Fruit fly (Drosophila melanogaster) whole organism, embryonic: ENCODE data around the gene dsf.

Source experiments
- ATbp ChIP-seq: fragments of 200-800 bp; sonication (Bioruptor generic); optimal IDR thresholded peaks from 2 replicates; lab custom pipeline; 2017; ENCODE audit warnings: missing biosample characterization, mild to moderate bottlenecking, missing genetic modification characterization, missing genetic modification reagents
- CG1024 ChIP-seq: fragments of 200-800 bp; sonication (Bioruptor generic); IDR thresholded peaks from 2 replicates; pipeline ENCODE4 v1.3.6; 2022; ENCODE audit warnings: missing biosample characterization, missing genetic modification characterization
- CG10654 ChIP-seq: fragments of 200-800 bp; sonication (Bioruptor generic); optimal IDR thresholded peaks from 2 replicates; lab custom pipeline; 2016; ENCODE audit warnings: missing biosample characterization, missing genetic modification characterization
- CG11695 ChIP-seq: fragments of 200-800 bp; sonication (Bioruptor generic); IDR thresholded peaks from 3 replicates; pipeline ENCODE4 v1.3.6; 2022; ENCODE audit warnings: missing biosample characterization, missing genetic modification characterization
- CG12071 ChIP-seq: fragments of 200-800 bp; sonication (Bioruptor generic); optimal IDR thresholded peaks from 3 replicates; lab custom pipeline; 2018; ENCODE audit warnings: missing biosample characterization, mild to moderate bottlenecking, missing genetic modification characterization
- CG12236 ChIP-seq: fragments of 200-800 bp; sonication (Bioruptor generic); optimal IDR thresholded peaks from 2 replicates; lab custom pipeline; 2016; ENCODE audit warnings: missing biosample characterization, missing genetic modification characterization
- CG12299 ChIP-seq: fragments of 200-800 bp; sonication (Bioruptor generic); optimal IDR thresholded peaks from 2 replicates; lab custom pipeline; 2018; ENCODE audit warnings: missing biosample characterization, mild to moderate bottlenecking, missing genetic modification characterization
- CG13894 ChIP-seq: fragments of 200-800 bp; sonication (Bioruptor generic); optimal IDR thresholded peaks from 3 replicates; lab custom pipeline; 2018; ENCODE audit warnings: missing biosample characterization, mild to moderate bottlenecking, missing genetic modification characterization, moderate library complexity
- CG17829 ChIP-seq: fragments of 200-800 bp; optimal IDR thresholded peaks from 2 replicates; lab custom pipeline; 2019; ENCODE audit warnings: missing biosample characterization, mild to moderate bottlenecking, missing genetic modification characterization, moderate library complexity
- CG18764 ChIP-seq: fragments of 200-800 bp; sonication (Bioruptor generic); optimal IDR thresholded peaks from 3 replicates; lab custom pipeline; 2016; ENCODE audit warnings: missing biosample characterization, missing genetic modification characterization
- CG2678 ChIP-seq: fragments of 200-800 bp; sonication (Bioruptor generic); optimal IDR thresholded peaks from 3 replicates; lab custom pipeline; 2019; ENCODE audit warnings: missing biosample characterization, mild to moderate bottlenecking, missing genetic modification characterization, moderate library complexity
- CG2889 ChIP-seq: fragments of 200-800 bp; sonication (Bioruptor generic); IDR thresholded peaks from 3 replicates; pipeline ENCODE4 v1.3.6; 2022; ENCODE audit warnings: missing biosample characterization, missing genetic modification characterization
- CG32772 ChIP-seq: fragments of 200-800 bp; sonication (Bioruptor generic); IDR thresholded peaks from 2 replicates; pipeline ENCODE4 v1.3.6; 2022; ENCODE audit warnings: missing biosample characterization, missing genetic modification characterization
- CG4282 ChIP-seq: fragments of 200-800 bp; sonication (Bioruptor generic); optimal IDR thresholded peaks from 2 replicates; lab custom pipeline; 2016; ENCODE audit warnings: missing biosample characterization, missing genetic modification characterization
- CG4424 ChIP-seq: fragments of 200-800 bp; sonication (Bioruptor generic); optimal IDR thresholded peaks from 3 replicates; lab custom pipeline; 2016; ENCODE audit warnings: missing biosample characterization, missing genetic modification characterization
- CG6175 ChIP-seq: fragments of 200-800 bp; sonication (Bioruptor generic); IDR thresholded peaks from 3 replicates; pipeline ENCODE4 v1.3.6; 2022; ENCODE audit warnings: missing biosample characterization, missing genetic modification characterization
- CG6813 ChIP-seq: fragments of 200-800 bp; sonication (Bioruptor generic); optimal IDR thresholded peaks from 2 replicates; lab custom pipeline; 2017; ENCODE audit warnings: missing biosample characterization, missing genetic modification characterization, mild to moderate bottlenecking, moderate library complexity, missing genetic modification reagents
- CG8281 ChIP-seq: fragments of 200-800 bp; sonication (Bioruptor generic); optimal IDR thresholded peaks from 2 replicates; lab custom pipeline; 2018; ENCODE audit warnings: missing biosample characterization, mild to moderate bottlenecking, missing genetic modification characterization, moderate library complexity
- CHES-1-like ChIP-seq: fragments of 200-800 bp; sonication (Bioruptor generic); optimal IDR thresholded peaks from 2 replicates; lab custom pipeline; 2016; ENCODE audit warnings: missing biosample characterization, missing genetic modification characterization
- Camta ChIP-seq: fragments of 200-800 bp; sonication (Bioruptor generic); optimal IDR thresholded peaks from 2 replicates; lab custom pipeline; 2016; ENCODE audit warnings: missing biosample characterization, missing genetic modification characterization
- Deaf1 ChIP-seq: fragments of 200-800 bp; optimal IDR thresholded peaks from 3 replicates; lab custom pipeline; 2019; ENCODE audit warnings: missing biosample characterization, mild to moderate bottlenecking, missing genetic modification characterization, moderate library complexity
- H2.0 ChIP-seq: fragments of 200-800 bp; sonication (Bioruptor generic); IDR thresholded peaks from 2 replicates; pipeline ENCODE4 v1.3.6; 2022; ENCODE audit warnings: missing biosample characterization, missing genetic modification characterization
- HLH4C ChIP-seq: fragments of 200-800 bp; sonication (Bioruptor generic); IDR thresholded peaks from 3 replicates; pipeline ENCODE4 v1.3.6; 2022; ENCODE audit warnings: missing biosample characterization, missing genetic modification characterization; ENCODE audit not compliant: partially characterized antibody
- HLH54F ChIP-seq: fragments of 200-800 bp; sonication (Bioruptor generic); optimal IDR thresholded peaks from 3 replicates; lab custom pipeline; 2016; ENCODE audit warnings: missing biosample characterization, missing genetic modification characterization
- Lim3 ChIP-seq: fragments of 200-800 bp; sonication (Bioruptor generic); IDR thresholded peaks from 2 replicates; pipeline ENCODE4 v1.3.6; 2022; ENCODE audit warnings: missing biosample characterization, missing genetic modification characterization
- Neu2 ChIP-seq: fragments of 200-800 bp; sonication (Bioruptor generic); optimal IDR thresholded peaks from 3 replicates; lab custom pipeline; 2016; ENCODE audit warnings: missing biosample characterization, missing genetic modification characterization, borderline replicate concordance
- Nf-YC ChIP-seq: fragments of 200-800 bp; optimal IDR thresholded peaks from 3 replicates; lab custom pipeline; 2019; ENCODE audit warnings: missing biosample characterization, mild to moderate bottlenecking, missing genetic modification characterization, moderate library complexity
- NfI ChIP-seq: fragments of 200-800 bp; sonication (Bioruptor generic); optimal IDR thresholded peaks from 3 replicates; lab custom pipeline; 2018; ENCODE audit warnings: missing biosample characterization, mild to moderate bottlenecking, missing genetic modification characterization, moderate library complexity
- Opbp ChIP-seq: fragments of 200-800 bp; sonication (Bioruptor generic); IDR thresholded peaks from 3 replicates; pipeline ENCODE4 v1.3.6; 2022; ENCODE audit warnings: missing biosample characterization, missing genetic modification characterization; ENCODE audit not compliant: partially characterized antibody
- Sox102F ChIP-seq: fragments of 200-800 bp; sonication (Bioruptor generic); optimal IDR thresholded peaks from 2 replicates; lab custom pipeline; 2018; ENCODE audit warnings: missing biosample characterization, mild to moderate bottlenecking, missing genetic modification characterization, moderate library complexity
- Xbp1 ChIP-seq: fragments of 200-800 bp; sonication (Bioruptor generic); optimal IDR thresholded peaks from 3 replicates; lab custom pipeline; 2016; ENCODE audit warnings: missing biosample characterization, mild to moderate bottlenecking, missing genetic modification characterization
- YL-1 ChIP-seq: fragments of 200-800 bp; sonication (Bioruptor generic); optimal IDR thresholded peaks from 3 replicates; lab custom pipeline; 2017; ENCODE audit warnings: missing biosample characterization, mild to moderate bottlenecking, missing genetic modification characterization
- ab ChIP-seq: fragments of 200-800 bp; sonication (Bioruptor generic); optimal IDR thresholded peaks from 2 replicates; lab custom pipeline; 2016; ENCODE audit warnings: missing biosample characterization, missing genetic modification characterization
- al ChIP-seq: fragments of 200-800 bp; sonication (Bioruptor generic); IDR thresholded peaks from 2 replicates; pipeline ENCODE4 v1.3.6; 2022; ENCODE audit warnings: missing biosample characterization, missing genetic modification characterization
- aop ChIP-seq: fragments of 200-800 bp; sonication (Bioruptor generic); IDR thresholded peaks from 2 replicates; pipeline ENCODE4 v1.3.6; 2022; ENCODE audit warnings: missing biosample characterization, missing genetic modification characterization
- bab2 ChIP-seq: fragments of 200-800 bp; sonication (Bioruptor generic); optimal IDR thresholded peaks from 2 replicates; lab custom pipeline; 2016; ENCODE audit warnings: missing biosample characterization, missing genetic modification characterization
- bcd ChIP-seq: fragments of 200-800 bp; sonication (Bioruptor generic); optimal IDR thresholded peaks from 2 replicates; lab custom pipeline; 2017; ENCODE audit warnings: missing biosample characterization, mild to moderate bottlenecking, missing genetic modification characterization
- caup ChIP-seq: fragments of 200-800 bp; sonication (Bioruptor generic); optimal IDR thresholded peaks from 3 replicates; lab custom pipeline; 2017; ENCODE audit warnings: missing biosample characterization, mild to moderate bottlenecking, missing genetic modification characterization, moderate library complexity; ENCODE audit not compliant: severe bottlenecking
- ewg ChIP-seq: fragments of 200-800 bp; sonication (Bioruptor generic); optimal IDR thresholded peaks from 3 replicates; lab custom pipeline; 2017; ENCODE audit warnings: mild to moderate bottlenecking, missing biosample characterization, missing genetic modification reagents, missing genetic modification characterization
- fd3F ChIP-seq: fragments of 200-800 bp; sonication (Bioruptor generic); optimal IDR thresholded peaks from 2 replicates; lab custom pipeline; 2018; ENCODE audit warnings: missing biosample characterization, mild to moderate bottlenecking, missing genetic modification characterization, moderate library complexity
- fd64A ChIP-seq: fragments of 200-800 bp; sonication (Bioruptor generic); optimal IDR thresholded peaks from 3 replicates; lab custom pipeline; 2018; ENCODE audit warnings: missing biosample characterization, mild to moderate bottlenecking, missing genetic modification characterization
- gsb-n ChIP-seq: fragments of 200-800 bp; sonication (Bioruptor generic); optimal IDR thresholded peaks from 3 replicates; lab custom pipeline; 2018; ENCODE audit warnings: missing biosample characterization, mild to moderate bottlenecking, missing genetic modification characterization
- mld ChIP-seq: fragments of 200-800 bp; sonication (Bioruptor generic); IDR thresholded peaks from 3 replicates; pipeline ENCODE4 v1.3.6; 2022; ENCODE audit warnings: missing biosample characterization, missing genetic modification characterization; ENCODE audit not compliant: partially characterized antibody
- nerfin-1 ChIP-seq: fragments of 200-800 bp; sonication (Bioruptor generic); optimal IDR thresholded peaks from 3 replicates; lab custom pipeline; 2019; ENCODE audit warnings: missing biosample characterization, mild to moderate bottlenecking, missing genetic modification characterization, moderate library complexity
- pho ChIP-seq: fragments of 200-800 bp; sonication (Bioruptor generic); optimal IDR thresholded peaks from 2 replicates; lab custom pipeline; 2016; ENCODE audit warnings: missing biosample characterization, missing genetic modification characterization
- prd ChIP-seq, 3 experiments: fragments of >200 bp in 2 of 3; fragments of 200-800 bp in 1 of 3; sonication (Bioruptor generic) in 1 of 3; optimal IDR thresholded peaks in 2 of 3; IDR thresholded peaks in 1 of 3; 2 replicates in 2 of 3; 3 replicates in 1 of 3; pipeline versions ENCODE4 v1.3.6 to Lab custom; 2017 to 2022; ENCODE audit warnings: missing biosample characterization in 1 of 3, missing genetic modification characterization in 1 of 3
- seq ChIP-seq: fragments of 200-800 bp; sonication (Bioruptor generic); IDR thresholded peaks from 2 replicates; pipeline ENCODE4 v1.3.6; 2022; ENCODE audit warnings: missing biosample characterization, missing genetic modification characterization
- zfh2 ChIP-seq: fragments of 200-800 bp; sonication (Bioruptor generic); optimal IDR thresholded peaks from 2 replicates; lab custom pipeline; 2016; ENCODE audit warnings: missing biosample characterization, missing genetic modification characterization

Gene dsf

DNA sequence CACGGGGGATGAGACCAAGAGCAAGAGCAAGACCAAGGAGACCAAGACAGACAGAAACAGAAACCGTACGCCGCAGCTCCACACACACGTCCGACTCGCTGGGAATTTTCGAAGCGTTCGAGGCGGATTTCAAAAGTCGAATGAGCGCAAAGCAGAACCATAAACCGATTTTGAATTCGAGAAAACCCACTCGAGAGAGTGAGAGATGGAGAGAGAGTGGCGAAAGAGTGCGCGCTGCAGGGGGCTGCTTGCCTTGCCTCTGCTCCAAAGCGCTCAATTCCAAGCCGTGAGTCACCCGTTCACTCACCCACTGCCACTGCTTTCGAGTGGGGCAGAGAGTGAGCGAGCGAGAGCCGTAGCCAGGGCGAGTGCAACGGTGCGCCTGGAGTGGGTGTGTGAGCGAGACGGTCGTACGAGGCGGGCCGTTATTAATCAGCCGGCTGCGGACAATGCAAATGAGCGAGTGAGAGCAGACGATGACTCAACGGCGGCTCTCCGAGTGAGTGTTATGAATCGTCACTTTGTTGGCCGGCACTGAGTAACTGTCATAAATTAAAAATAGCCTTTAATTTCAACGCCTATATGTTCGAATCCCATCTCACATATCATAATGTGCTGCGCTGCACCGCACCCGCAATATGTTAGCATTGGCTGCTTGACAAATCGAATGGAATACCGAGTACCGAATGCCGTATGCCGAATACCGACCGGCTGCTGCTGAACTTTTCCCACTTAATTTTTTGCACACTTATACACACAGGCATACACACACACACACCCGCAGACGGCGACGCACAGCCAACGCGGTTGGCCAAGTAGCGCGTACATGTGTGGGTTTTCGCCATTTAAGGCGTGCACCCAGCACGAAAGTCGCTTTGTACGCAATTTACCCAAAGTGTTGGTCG lies 54.5 kb downstream of the dsf start (continued):
- no peak for TF ChIP-seq fd64A (GFP tag; lab: Kevin White, UChicago)
- TF ChIP-seq caup (GFP tag; lab: Kevin White, UChicago): peak; percentile 19
- no peak for TF ChIP-seq CG4424 (GFP tag; lab: Kevin White, UChicago)
- peak; percentile 23 for TF ChIP-seq YL-1 (GFP tag; lab: Kevin White, UChicago)
- no peak for TF ChIP-seq H2.0
- TF ChIP-seq CG32772 (GFP tag; lab: Robert Waterston, UW): no peak
- peak; percentile 51 for TF ChIP-seq Deaf1 (tag; lab: Kevin White, UChicago)
- no peak for TF ChIP-seq CG8281 (tag; lab: Kevin White, UChicago)
- TF ChIP-seq fd3F (GFP tag; lab: Kevin White, UChicago): no peak
- no peak for TF ChIP-seq Neu2 (GFP tag; lab: Kevin White, UChicago)
- no peak for TF ChIP-seq ab (GFP tag; lab: Kevin White, UChicago)
- no peak for TF ChIP-seq prd (optimal IDR thresholded peaks at IDR 0.05; lab: Kevin White, UChicago)
- no peak for TF ChIP-seq prd (GFP tag; IDR thresholded peaks at IDR 0.05; lab: Robert Waterston, UW)
- TF ChIP-seq pho: no peak
- TF ChIP-seq ewg (GFP tag; lab: Kevin White, UChicago): no peak
- TF ChIP-seq CG1024 (GFP tag; lab: Robert Waterston, UW): no peak
- no peak for TF ChIP-seq al
- no peak for TF ChIP-seq CG12236 (GFP tag; lab: Kevin White, UChicago)
- peak; percentile 5 for TF ChIP-seq gsb-n (tag; lab: Kevin White, UChicago)
- peak; percentile 64 for TF ChIP-seq CG6813 (GFP tag; lab: Kevin White, UChicago)
- peak; percentile 68 for TF ChIP-seq CG12071 (GFP tag; lab: Kevin White, UChicago)
- TF ChIP-seq CG17829 (tag; lab: Kevin White, UChicago): peak; percentile 5
- TF ChIP-seq Nf-YC: no peak
- no peak for TF ChIP-seq HLH54F (GFP tag; lab: Kevin White, UChicago)
- TF ChIP-seq seq (GFP tag; lab: Robert Waterston, UW): no peak
- no peak for TF ChIP-seq aop (GFP tag; lab: Robert Waterston, UW)
- TF ChIP-seq CG13894 (tag; lab: Kevin White, UChicago): peak; percentile 57
- TF ChIP-seq mld: no peak
- TF ChIP-seq CG2678 (tag; lab: Kevin White, UChicago): no peak
- TF ChIP-seq bcd (GFP tag; lab: Kevin White, UChicago): no peak
- no peak for TF ChIP-seq bab2 (GFP tag; lab: Kevin White, UChicago)
- TF ChIP-seq CG10654 (GFP tag; lab: Kevin White, UChicago): no peak
- no peak for TF ChIP-seq CG2889 (GFP tag; lab: Robert Waterston, UW)
- TF ChIP-seq Lim3 (GFP tag; lab: Robert Waterston, UW): no peak
- TF ChIP-seq HLH4C (GFP tag; lab: Robert Waterston, UW): no peak
- TF ChIP-seq Opbp (GFP tag; lab: Robert Waterston, UW): no peak
- TF ChIP-seq CHES-1-like (GFP tag; lab: Kevin White, UChicago): no peak
- no peak for TF ChIP-seq CG11695 (GFP tag; lab: Robert Waterston, UW)
- TF ChIP-seq CG12299 (tag; lab: Kevin White, UChicago): peak; percentile 64
- TF ChIP-seq ATbp (GFP tag; lab: Kevin White, UChicago): no peak
- TF ChIP-seq zfh2 (GFP tag; lab: Kevin White, UChicago): no peak
- peak; percentile 32 for TF ChIP-seq nerfin-1 (tag; lab: Kevin White, UChicago)
- no peak for TF ChIP-seq Camta (GFP tag; lab: Kevin White, UChicago)
- TF ChIP-seq NfI (GFP tag; lab: Kevin White, UChicago): peak; percentile 4
- TF ChIP-seq Sox102F (GFP tag; lab: Kevin White, UChicago): no peak
- TF ChIP-seq CG18764 (GFP tag; lab: Kevin White, UChicago): no peak
- TF ChIP-seq Xbp1 (GFP tag; lab: Kevin White, UChicago): no peak
- TF ChIP-seq CG4282: no peak
- no peak for TF ChIP-seq CG6175 (GFP tag; lab: Robert Waterston, UW)
